Worm (Caenorhabditis elegans) whole organism, L1 larva: Measurements from ENCODE around the gene srbc-71.

ENCODE experiments used
- alr-1 ChIP-seq: fragments of 200-800 bp; sonication (Bioruptor generic); optimal IDR thresholded peaks from 2 replicates; lab custom pipeline; 2018; ENCODE audit warnings: borderline replicate concordance, mild to moderate bottlenecking, missing genetic modification characterization, missing compliant biosample characterization
- ceh-90 ChIP-seq: sonication (generic microtip); optimal IDR thresholded peaks from 2 replicates; lab custom pipeline; 2016; ENCODE audit warnings: missing genetic modification characterization, missing compliant biosample characterization
- dpl-1 ChIP-seq, 3 experiments: fragments of 150-350 bp in 2 of 3; sonication (generic microtip) in 1 of 3; optimal IDR thresholded peaks; 2 replicates each; lab custom pipeline; 2014 to 2017; ENCODE audit warnings: missing biosample characterization in 3 of 3, missing genetic modification characterization in 3 of 3, missing genetic modification reagents in 3 of 3
- elt-2 ChIP-seq: sonication (generic microtip); optimal IDR thresholded peaks from 2 replicates; lab custom pipeline; 2016; ENCODE audit warnings: missing genetic modification characterization, mild to moderate bottlenecking, inconsistent platforms, missing compliant biosample characterization, missing genetic modification reagents
- grh-1 ChIP-seq: fragments of 200-800 bp; sonication (Bioruptor generic); IDR thresholded peaks from 2 replicates; pipeline ENCODE4 v1.3.6; 2022; ENCODE audit warnings: missing genetic modification reagents, missing genetic modification characterization, missing compliant biosample characterization
- jun-1 ChIP-seq: fragments of 150-350 bp; optimal IDR thresholded peaks from 2 replicates; lab custom pipeline; 2014; ENCODE audit warnings: missing biosample characterization, missing genetic modification reagents, missing genetic modification characterization
- lin-35 ChIP-seq, 2 experiments: fragments of 150-350 bp; optimal IDR thresholded peaks; 2 replicates each; lab custom pipeline; 2014; ENCODE audit warnings: missing biosample characterization in 2 of 2, missing genetic modification characterization in 2 of 2, missing genetic modification reagents in 2 of 2
- nhr-19 ChIP-seq: fragments of 200-800 bp; sonication (Bioruptor generic); conservative IDR thresholded peaks from 2 replicates; pipeline ENCODE4 v1.3.6; 2022; ENCODE audit warnings: missing genetic modification characterization, missing compliant biosample characterization
- nhr-20 ChIP-seq: sonication (generic microtip); optimal IDR thresholded peaks from 2 replicates; lab custom pipeline; 2016; ENCODE audit warnings: mild to moderate bottlenecking, missing genetic modification characterization, missing compliant biosample characterization
- nhr-71 ChIP-seq: sonication (generic microtip); optimal IDR thresholded peaks from 2 replicates; lab custom pipeline; 2016; ENCODE audit warnings: mild to moderate bottlenecking, missing genetic modification characterization, moderate library complexity, missing compliant biosample characterization
- nhr-76 ChIP-seq: sonication (generic microtip); optimal IDR thresholded peaks from 2 replicates; lab custom pipeline; 2017; ENCODE audit warnings: missing biosample characterization, missing genetic modification characterization
- pqm-1 ChIP-seq: sonication (generic microtip); optimal IDR thresholded peaks from 3 replicates; lab custom pipeline; 2017; ENCODE audit warnings: missing biosample characterization, missing genetic modification characterization
- unc-62 ChIP-seq: fragments of 150-350 bp; optimal IDR thresholded peaks from 2 replicates; lab custom pipeline; 2014; ENCODE audit warnings: missing biosample characterization, missing genetic modification reagents, missing genetic modification characterization

The srbc-71 gene

DNA sequence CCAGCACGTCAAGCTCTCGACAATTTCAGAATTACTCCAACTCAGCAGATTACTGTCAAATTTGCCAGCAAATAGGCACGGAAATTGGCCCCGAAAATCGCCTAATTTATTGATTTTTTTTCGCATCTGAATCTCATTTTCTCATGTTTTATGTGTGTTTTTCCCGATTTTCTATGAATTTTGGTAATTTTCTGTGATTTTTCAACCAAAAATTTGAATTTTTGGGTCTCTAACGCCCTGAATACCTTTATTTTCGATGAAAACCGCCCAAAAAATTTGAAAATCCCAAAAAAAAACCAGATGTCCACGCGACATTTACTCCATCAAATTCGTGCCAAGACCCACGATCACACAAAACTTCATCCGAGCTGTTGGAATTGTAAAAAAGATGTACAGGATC, 49.7 kb downstream of the srbc-71 start, which contains the start of gene dnj-15:
TSS of gene dnj-15 (plus strand) at position 301 of the 400 bp plus-strand sequence.
- TF ChIP-seq elt-2 (tag; lab: Kevin White, UChicago) (no peak), pqm-1 (tag; lab: Kevin White, UChicago) (no peak), dpl-1 (GFP tag; optimal IDR thresholded peaks at IDR 0.05; lab: Kevin White, UChicago) (no peak), nhr-20 (tag; lab: Kevin White, UChicago) (no peak), ceh-90 (no peak), nhr-19 (GFP tag; lab: Robert Waterston, UW) (no peak), lin-35 (GFP tag; optimal IDR thresholded peaks at IDR 0.05; lab: Kevin White, UChicago) (no peak), grh-1 (GFP tag; lab: Robert Waterston, UW) (no peak), alr-1 (tag; lab: Kevin White, UChicago) (no peak), unc-62 (no peak), jun-1 (tag; lab: Kevin White, UChicago) (no peak), nhr-71 (tag; lab: Kevin White, UChicago) (no peak), nhr-76 (tag; lab: Kevin White, UChicago) (no peak)
